Worm (Caenorhabditis elegans) whole organism, L1 larva: ENCODE results near the gene F54F2.9.

Source experiments
- fkh-10 ChIP-seq: sonication (generic microtip); optimal IDR thresholded peaks from 2 replicates; lab custom pipeline; 2017; ENCODE audit warnings: missing biosample characterization, missing genetic modification reagents, missing genetic modification characterization
- nhr-11 ChIP-seq: fragments of 150-350 bp; optimal IDR thresholded peaks from 2 replicates; lab custom pipeline; 2014; ENCODE audit warnings: missing biosample characterization, missing genetic modification characterization
- nhr-237 ChIP-seq: fragments of 150-350 bp; optimal IDR thresholded peaks from 2 replicates; lab custom pipeline; 2014; ENCODE audit warnings: missing biosample characterization, missing genetic modification characterization
- nhr-90 ChIP-seq: sonication (generic microtip); optimal IDR thresholded peaks from 2 replicates; lab custom pipeline; 2016; ENCODE audit warnings: mild to moderate bottlenecking, missing genetic modification characterization, missing compliant biosample characterization; ENCODE audit not compliant: poor library complexity
- ztf-11 ChIP-seq, 2 experiments: sonication (generic microtip); optimal IDR thresholded peaks; 2 replicates each; lab custom pipeline; 2016 to 2017; ENCODE audit warnings: missing genetic modification characterization in 2 of 2, missing biosample characterization in 1 of 2, missing compliant biosample characterization in 1 of 2

DNA sequence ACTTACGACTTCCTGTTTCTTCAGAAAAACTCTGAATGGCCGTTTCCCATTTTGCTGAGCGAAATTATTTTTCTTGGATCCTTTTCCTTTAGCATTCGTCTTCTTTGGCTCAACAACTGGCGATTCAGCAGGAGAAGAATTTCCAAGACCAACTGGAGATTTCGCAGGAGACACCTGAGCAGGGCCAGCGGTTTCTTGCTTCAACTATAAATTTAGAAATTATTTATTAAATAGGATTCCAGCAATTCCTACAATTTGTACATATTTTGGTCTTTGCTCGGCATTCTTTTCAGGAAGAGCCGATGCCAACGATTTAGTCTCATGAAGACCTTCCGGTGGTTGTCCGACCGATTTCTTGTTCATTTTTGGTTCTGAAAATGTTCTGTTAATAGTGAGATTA is 22.5 kb upstream of the F54F2.9 start, which contains the start of gene F44E2.8:
- TF ChIP-seq nhr-237 (no peak), nhr-11 (tag; lab: Kevin White, UChicago) (no peak), fkh-10 (GFP tag; lab: Kevin White, UChicago) (no peak), nhr-90 (tag; lab: Kevin White, UChicago) (no peak), ztf-11 (tag; optimal IDR thresholded peaks at IDR 0.05; lab: Kevin White, UChicago) (no peak)
